Worm (Caenorhabditis elegans): ENCODE measurements around the gene ipp-5.

DNA sequence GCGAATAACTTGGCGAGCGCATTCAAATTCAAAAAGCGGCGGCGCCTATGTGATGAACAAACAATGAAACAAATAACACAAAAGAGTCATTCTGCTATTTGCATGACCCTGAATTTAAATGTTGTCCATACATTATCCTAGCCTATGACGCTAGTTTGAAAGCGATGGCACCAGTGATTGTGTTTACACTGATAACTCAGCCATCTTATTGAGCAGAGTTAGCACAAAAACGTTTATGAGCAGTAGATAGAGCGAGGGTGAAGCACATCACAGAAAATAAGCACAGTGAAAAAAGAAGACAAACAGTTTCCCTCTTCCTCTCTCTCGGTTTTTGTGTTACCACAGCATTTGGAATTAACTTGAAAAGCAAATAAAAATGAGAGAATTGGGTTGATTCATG, 12.0 kb downstream of the ipp-5 start:
- TF ChIP-seq unc-130 (GFP tag; optimal IDR thresholded peaks at IDR 0.05) (no peak), hlh-12 (tag; optimal IDR thresholded peaks at IDR 0.05) (no peak), efl-1 (GFP tag; optimal IDR thresholded peaks at IDR 0.05) (no peak), sea-2 (GFP tag; IDR thresholded peaks at IDR 0.05) (no peak), F23B12.7 (tag; optimal IDR thresholded peaks at IDR 0.05; ENCODE audit: insufficient read depth) (no peak)

All from whole organism, young adult.